Worm (Caenorhabditis elegans) whole organism, L4 larva: ENCODE results near the gene chhy-1.
A peak's percentile ranks its signal among the peaks of the same experiment; 100 is the strongest.

Experiments used
- D1046.2 ChIP-seq: fragments of 200-800 bp; sonication (Bioruptor generic); IDR thresholded peaks from 2 replicates; pipeline ENCODE4 v1.3.6; 2022; ENCODE audit warnings: missing genetic modification characterization, missing compliant biosample characterization
- F49E8.2 ChIP-seq: sonication (generic microtip); optimal IDR thresholded peaks from 2 replicates; lab custom pipeline; 2016; ENCODE audit warnings: missing compliant biosample characterization, mild to moderate bottlenecking, missing genetic modification characterization, borderline replicate concordance
- T20F7.1 ChIP-seq: fragments of 200-800 bp; sonication (Bioruptor generic); optimal IDR thresholded peaks from 2 replicates; lab custom pipeline; 2018; ENCODE audit warnings: mild to moderate bottlenecking, missing genetic modification characterization, missing compliant biosample characterization
- Y105C5A.15 ChIP-seq: fragments of 200-800 bp; sonication (Bioruptor generic); IDR thresholded peaks from 2 replicates; pipeline ENCODE4 v1.3.6; 2022; ENCODE audit warnings: missing genetic modification characterization, missing compliant biosample characterization
- Y48G9A.11 ChIP-seq: fragments of 200-800 bp; sonication (Bioruptor generic); IDR thresholded peaks from 2 replicates; pipeline ENCODE4 v1.3.6; 2022; ENCODE audit warnings: missing genetic modification reagents, missing genetic modification characterization, missing compliant biosample characterization
- Y75B8A.6 ChIP-seq: fragments of 200-800 bp; sonication (Bioruptor generic); IDR thresholded peaks from 2 replicates; pipeline ENCODE4 v1.3.6; 2022; ENCODE audit warnings: missing genetic modification reagents, missing genetic modification characterization, missing compliant biosample characterization
- ZK337.2 ChIP-seq: fragments of 200-800 bp; sonication (Bioruptor generic); IDR thresholded peaks from 2 replicates; pipeline ENCODE4 v1.3.6; 2022; ENCODE audit warnings: missing genetic modification reagents, missing genetic modification characterization, missing compliant biosample characterization
- aha-1 ChIP-seq: fragments of 150-350 bp; peaks from one replicate; lab custom pipeline; 2014; ENCODE audit warnings: missing biosample characterization, missing genetic modification characterization
- ama-1 ChIP-seq: fragments of 150-350 bp; optimal IDR thresholded peaks from 2 replicates; lab custom pipeline; 2014; ENCODE audit warnings: inconsistent platforms, mixed read lengths
- ceh-20 ChIP-seq: fragments of 200-800 bp; sonication (Bioruptor generic); IDR thresholded peaks from 2 replicates; pipeline ENCODE4 v1.3.6; 2022; ENCODE audit warnings: missing genetic modification reagents, missing genetic modification characterization, missing compliant biosample characterization
- ceh-44 ChIP-seq: fragments of 200-800 bp; sonication (Bioruptor generic); IDR thresholded peaks from 2 replicates; pipeline ENCODE4 v1.3.6; 2022; ENCODE audit warnings: missing genetic modification reagents, missing genetic modification characterization, missing compliant biosample characterization
- daf-16 ChIP-seq, 3 experiments: sonication (generic microtip); optimal IDR thresholded peaks; 2 replicates each; lab custom pipeline; 2016 to 2017; ENCODE audit warnings: missing genetic modification characterization in 3 of 3, missing genetic modification reagents in 3 of 3, mild to moderate bottlenecking in 2 of 3, missing compliant biosample characterization in 2 of 3, missing biosample characterization in 1 of 3, moderate library complexity in 1 of 3
- dmd-6 ChIP-seq: fragments of 200-800 bp; sonication (Bioruptor generic); IDR thresholded peaks from 2 replicates; pipeline ENCODE4 v1.3.6; 2022; ENCODE audit warnings: missing genetic modification reagents, missing genetic modification characterization, missing compliant biosample characterization
- dmd-9 ChIP-seq: fragments of 200-800 bp; sonication (Bioruptor generic); IDR thresholded peaks from 2 replicates; pipeline ENCODE4 v1.3.6; 2022; ENCODE audit warnings: missing genetic modification reagents, missing genetic modification characterization, missing compliant biosample characterization
- dpl-1 ChIP-seq: fragments of 150-350 bp; optimal IDR thresholded peaks from 2 replicates; lab custom pipeline; 2014; ENCODE audit warnings: missing biosample characterization, missing genetic modification reagents, missing genetic modification characterization
- dve-1 ChIP-seq: sonication (generic microtip); optimal IDR thresholded peaks from 2 replicates; lab custom pipeline; 2017; ENCODE audit warnings: antibody characterized with exemption, mild to moderate bottlenecking, missing genetic modification characterization, missing compliant biosample characterization; ENCODE audit not compliant: insufficient read depth
- egl-43 ChIP-seq: fragments of 200-800 bp; sonication (Bioruptor generic); IDR thresholded peaks from 2 replicates; pipeline ENCODE4 v1.3.6; 2022; ENCODE audit warnings: missing genetic modification reagents, missing genetic modification characterization, missing compliant biosample characterization
- fos-1 ChIP-seq: fragments of 150-350 bp; optimal IDR thresholded peaks from 2 replicates; lab custom pipeline; 2014; ENCODE audit warnings: missing biosample characterization, missing genetic modification characterization
- hlh-30 ChIP-seq: sonication (generic microtip); optimal IDR thresholded peaks from 2 replicates; lab custom pipeline; 2017; ENCODE audit warnings: antibody characterized with exemption, mild to moderate bottlenecking, missing genetic modification characterization, missing compliant biosample characterization; ENCODE audit not compliant: insufficient read depth
- jun-1 ChIP-seq: fragments of 150-350 bp; optimal IDR thresholded peaks from 2 replicates; lab custom pipeline; 2014; ENCODE audit warnings: missing biosample characterization, missing genetic modification reagents, missing genetic modification characterization
- lin-29 ChIP-seq: fragments of 200-800 bp; sonication (Bioruptor generic); IDR thresholded peaks from 2 replicates; pipeline ENCODE4 v1.3.6; 2022; ENCODE audit warnings: missing genetic modification reagents, missing genetic modification characterization, missing compliant biosample characterization
- lin-38 ChIP-seq: fragments of 200-800 bp; sonication (Bioruptor generic); IDR thresholded peaks from 2 replicates; pipeline ENCODE4 v1.3.6; 2022; ENCODE audit warnings: missing genetic modification reagents, missing genetic modification characterization, missing compliant biosample characterization
- lin-39 ChIP-seq: fragments of 150-350 bp; optimal IDR thresholded peaks from 2 replicates; lab custom pipeline; 2014; ENCODE audit warnings: missing biosample characterization, missing genetic modification reagents, missing genetic modification characterization
- lsy-2 ChIP-seq, 2 experiments: fragments of 150-350 bp in 1 of 2; sonication (generic microtip) in 1 of 2; optimal IDR thresholded peaks; 2 replicates each; lab custom pipeline; 2014 to 2017; ENCODE audit warnings: missing biosample characterization in 2 of 2, missing genetic modification characterization in 2 of 2
- madf-9 ChIP-seq: fragments of 200-800 bp; sonication (Bioruptor generic); conservative IDR thresholded peaks from 2 replicates; pipeline ENCODE4 v1.3.6; 2022; ENCODE audit warnings: missing genetic modification reagents, missing genetic modification characterization, missing compliant biosample characterization
- mdt-29 ChIP-seq: fragments of 200-800 bp; sonication (Bioruptor generic); IDR thresholded peaks from 2 replicates; pipeline ENCODE4 v1.3.6; 2022; ENCODE audit warnings: missing genetic modification reagents, missing genetic modification characterization, missing compliant biosample characterization
- mep-1 ChIP-seq: fragments of 150-350 bp; sonication (generic microtip); optimal IDR thresholded peaks from 3 replicates; lab custom pipeline; 2014; ENCODE audit warnings: missing biosample characterization, missing genetic modification characterization
- mes-2 ChIP-seq: sonication (generic microtip); optimal IDR thresholded peaks from 2 replicates; lab custom pipeline; 2016; ENCODE audit warnings: missing genotype, mild to moderate bottlenecking, missing genetic modification characterization, missing compliant biosample characterization; ENCODE audit not compliant: poor library complexity, severe bottlenecking
- nhr-28 ChIP-seq: fragments of 150-350 bp; optimal IDR thresholded peaks from 2 replicates; lab custom pipeline; 2014; ENCODE audit warnings: missing biosample characterization, missing genetic modification characterization
- nhr-77 ChIP-seq: fragments of 150-350 bp; optimal IDR thresholded peaks from 2 replicates; lab custom pipeline; 2014; ENCODE audit warnings: missing biosample characterization, missing genetic modification characterization
- pha-4 ChIP-seq, 2 experiments: fragments of 150-350 bp in 1 of 2; fragments of 200-800 bp in 1 of 2; sonication (Bioruptor generic) in 1 of 2; IDR thresholded peaks in 1 of 2; optimal IDR thresholded peaks in 1 of 2; 2 replicates each; pipeline versions ENCODE4 v1.3.6 to Lab custom; 2014 to 2022; ENCODE audit warnings: missing genetic modification characterization in 2 of 2, missing genetic modification reagents in 2 of 2, missing biosample characterization in 1 of 2, missing compliant biosample characterization in 1 of 2
- snpc-1.2 ChIP-seq: fragments of 200-800 bp; sonication (Bioruptor generic); IDR thresholded peaks from 2 replicates; pipeline ENCODE4 v1.3.6; 2022; ENCODE audit warnings: missing genetic modification reagents, missing genetic modification characterization, missing compliant biosample characterization
- tra-1 ChIP-seq: fragments of 200-800 bp; sonication (Bioruptor generic); IDR thresholded peaks from 2 replicates; pipeline ENCODE4 v1.3.6; 2022; ENCODE audit warnings: missing genetic modification reagents, missing genetic modification characterization, missing compliant biosample characterization
- unc-130 ChIP-seq: sonication (generic microtip); optimal IDR thresholded peaks from 2 replicates; lab custom pipeline; 2016; ENCODE audit warnings: missing genetic modification reagents, missing genetic modification characterization, missing compliant biosample characterization

chhy-1 gene

DNA sequence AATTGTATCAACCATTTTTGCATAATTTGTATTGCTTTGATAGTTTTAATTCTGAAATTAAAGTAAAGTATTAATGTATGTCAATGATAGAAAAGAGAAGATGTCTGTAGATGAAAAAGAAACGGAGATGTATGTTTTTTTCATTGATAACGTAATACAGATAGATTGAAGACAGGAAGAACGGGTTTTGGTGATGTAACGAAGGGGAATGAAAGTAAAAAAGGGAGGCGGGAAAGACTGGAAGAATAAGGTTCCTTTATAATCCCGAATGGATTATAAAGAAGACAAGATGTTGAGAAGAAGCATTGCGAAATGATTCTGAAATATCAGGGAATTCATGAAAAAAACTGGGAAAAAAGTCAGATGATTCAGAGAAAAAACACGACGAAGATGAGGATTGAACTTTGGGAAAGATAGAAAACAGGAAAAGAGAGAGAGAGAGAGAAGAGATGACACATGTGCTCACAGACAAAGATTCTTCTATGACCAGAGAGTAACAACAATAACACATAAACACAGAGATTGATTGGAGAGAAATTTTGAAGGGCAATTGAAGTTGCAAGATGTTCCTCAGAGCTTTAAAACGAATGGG, 32.3 kb downstream of the chhy-1 start, which contains the start of gene F54C9.11 (continued):
- TF ChIP-seq T20F7.1 (no peak), dve-1 (tag; lab: Kevin White, UChicago) (peak; percentile 31), jun-1 (tag; lab: Kevin White, UChicago) (no peak)
- TF ChIP-seq, all 104 proteins: peak for 14

DNA sequence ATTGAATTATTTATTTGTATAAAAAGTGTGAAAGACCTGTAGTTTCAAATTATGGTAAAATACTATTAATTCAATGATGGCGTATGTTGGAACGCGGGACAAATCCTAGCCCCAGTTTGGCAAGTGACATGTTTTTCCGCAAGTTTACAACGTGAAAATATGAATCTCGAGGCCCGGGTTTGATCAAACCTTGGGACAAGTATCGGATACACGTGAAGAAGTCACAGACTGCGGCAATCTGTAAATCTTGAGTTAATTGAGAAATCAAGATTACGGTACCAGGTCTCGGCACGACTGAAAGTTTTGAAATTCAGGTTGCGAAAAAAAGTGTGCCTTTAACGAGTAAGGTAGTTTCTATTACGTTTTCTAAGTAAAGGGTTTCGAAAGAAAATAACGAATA, 34.4 kb downstream of the chhy-1 start:
- TF ChIP-seq lin-29 (no peak), mdt-29 (GFP tag; lab: Robert Waterston, UW) (no peak), hlh-30 (peak; percentile 7), lin-38 (0 out of 2 replicates have a peak, but pooled peaks have one; percentile 28), ama-1 (lab: Kevin White, UChicago) (peak; percentile 58)

DNA sequence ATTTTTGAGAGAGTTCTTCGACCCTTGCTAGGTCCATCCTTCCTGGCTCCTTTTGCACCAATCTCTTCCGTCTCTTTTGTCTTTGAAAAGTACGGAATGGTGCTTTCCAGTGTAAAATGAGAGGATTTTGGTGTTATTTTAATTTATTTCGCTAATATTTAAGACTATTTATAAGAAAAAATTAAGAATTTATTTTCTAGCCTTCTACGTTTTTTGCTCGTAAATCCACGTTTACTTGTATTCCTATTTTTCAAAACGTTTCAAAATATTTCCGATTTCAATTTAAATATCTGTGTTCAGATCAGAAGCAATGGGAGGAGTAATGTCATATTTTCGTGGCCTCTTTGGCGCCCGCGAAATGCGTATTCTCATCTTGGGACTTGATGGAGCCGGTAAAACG, 35.7 kb downstream of the chhy-1 start, which contains the start of gene arl-1:
arl-1 (plus strand) TSS at position 301 of the 400 bp plus-strand sequence.
- TF ChIP-seq nhr-28, result no peak

DNA sequence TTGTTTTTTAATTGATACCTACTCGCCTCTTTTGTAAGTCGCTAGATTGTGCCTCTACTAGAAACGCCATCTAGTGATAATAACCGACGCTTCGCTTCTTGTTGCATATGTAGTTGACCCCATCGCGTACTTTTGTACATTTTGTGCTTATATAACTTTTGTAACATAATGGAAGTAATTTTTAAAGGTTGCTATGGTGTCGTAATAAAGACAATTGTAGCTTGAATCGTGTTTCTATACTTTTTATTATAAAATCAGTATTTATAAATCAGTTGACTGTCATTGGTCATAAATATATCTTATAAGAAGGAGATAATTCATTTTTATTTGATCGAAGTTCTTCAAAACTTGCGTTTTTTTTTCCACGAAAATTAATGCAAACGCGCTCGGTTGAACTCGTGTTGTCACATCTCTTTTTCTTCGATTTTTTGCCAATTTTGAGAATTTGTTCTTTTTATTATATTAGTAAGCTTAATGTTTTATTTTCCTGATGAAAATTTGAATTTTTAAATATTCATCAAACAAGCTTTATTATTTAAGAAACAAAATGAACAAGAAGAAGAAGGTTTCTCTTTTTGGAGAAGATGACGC, 39.8 kb downstream of the chhy-1 start, which contains the start of gene F54C9.9:
F54C9.9 (plus strand) TSS at position 541 of the 591 bp plus-strand sequence.
- TF ChIP-seq nhr-28 (peak; percentile 11), snpc-1.2 (GFP tag; lab: Robert Waterston, UW) (peak; percentile 64; the same call in 1 of the 2 replicates), pha-4 (GFP tag; IDR thresholded peaks at IDR 0.05; lab: Robert Waterston, UW) (peak; percentile 55; the same call in 1 of the 2 replicates), pha-4 (tag; optimal IDR thresholded peaks at IDR 0.05; lab: Kevin White, UChicago) (no peak), lsy-2 (tag; optimal IDR thresholded peaks at IDR 0.05; lab: Kevin White, UChicago) (peak in 1 of 2 experiments; percentile 61), fos-1 (no peak), lin-38 (peak; percentile 82), dpl-1 (GFP tag; lab: Kevin White, UChicago) (peak; percentile 4), unc-130 (GFP tag; lab: Kevin White, UChicago) (peak; percentile 54), mes-2 (tag; lab: Kevin White, UChicago) (peak; percentile 44), T20F7.1 (no peak), mep-1 (tag; lab: Kevin White, UChicago) (peak; percentile 2), lin-39 (no peak)

DNA sequence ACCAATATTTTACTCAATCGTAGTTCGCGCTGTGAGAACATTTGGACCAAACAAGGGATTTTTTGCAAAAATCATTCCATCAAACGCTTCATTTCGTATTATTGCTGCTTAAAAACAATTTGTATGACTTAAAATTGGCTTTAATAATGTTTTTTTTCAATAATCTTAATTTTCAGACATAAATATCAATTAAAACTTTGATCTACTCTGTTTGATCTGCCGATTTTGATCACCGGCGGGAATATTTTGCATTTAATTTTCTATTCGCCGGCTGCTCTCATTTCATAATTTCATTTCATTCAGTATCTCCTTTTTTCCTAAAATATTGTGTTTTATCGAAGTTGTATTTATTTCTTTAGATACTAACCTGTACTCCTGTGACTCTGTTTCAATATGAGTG, 42.2 kb downstream of the chhy-1 start, which contains the start of gene puf-5:
puf-5 (plus strand) TSS at position 358 of the 400 bp plus-strand sequence.
- peak; percentile 24 for TF ChIP-seq unc-130 (GFP tag; lab: Kevin White, UChicago)
- TF ChIP-seq dmd-6 (GFP tag; lab: Robert Waterston, UW), result no peak
- TF ChIP-seq lin-38, result 0 out of 2 replicates have a peak, but pooled peaks have one; percentile 4

DNA sequence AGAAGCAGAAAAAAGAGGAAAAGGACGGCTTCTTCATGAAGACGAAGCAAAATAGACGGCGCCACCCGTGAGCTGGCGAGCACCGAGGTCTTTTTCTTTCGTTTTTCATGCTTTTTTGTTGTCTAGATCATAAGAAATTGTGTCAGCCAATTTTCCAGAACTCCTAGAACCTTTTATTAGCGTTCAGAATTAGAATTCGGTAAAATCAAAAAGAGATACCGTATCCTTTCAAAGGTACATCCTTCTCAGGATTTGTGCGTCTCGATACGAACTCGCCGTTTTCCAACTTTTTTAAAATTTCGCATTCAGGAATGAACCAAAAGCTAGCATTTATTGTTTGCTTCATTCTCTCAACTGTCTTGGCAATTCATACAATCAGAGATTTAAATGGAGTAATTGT, 44.4 kb downstream of the chhy-1 start, which contains the start of gene F54C9.7:
F54C9.7 (plus strand) TSS at position 301 of the 400 bp plus-strand sequence.
- no peak for TF ChIP-seq madf-9
- TF ChIP-seq ceh-44 (GFP tag; lab: Robert Waterston, UW), result no peak
- TF ChIP-seq aha-1 (tag; lab: Kevin White, UChicago), result no peak
- TF ChIP-seq Y75B8A.6 (GFP tag; lab: Robert Waterston, UW), result no peak
- TF ChIP-seq lin-38, result peak; percentile 44
- TF ChIP-seq Y105C5A.15, result no peak
- no peak for TF ChIP-seq ZK337.2 (GFP tag; lab: Robert Waterston, UW)
- TF ChIP-seq dmd-9 (GFP tag; lab: Robert Waterston, UW), result no peak

DNA sequence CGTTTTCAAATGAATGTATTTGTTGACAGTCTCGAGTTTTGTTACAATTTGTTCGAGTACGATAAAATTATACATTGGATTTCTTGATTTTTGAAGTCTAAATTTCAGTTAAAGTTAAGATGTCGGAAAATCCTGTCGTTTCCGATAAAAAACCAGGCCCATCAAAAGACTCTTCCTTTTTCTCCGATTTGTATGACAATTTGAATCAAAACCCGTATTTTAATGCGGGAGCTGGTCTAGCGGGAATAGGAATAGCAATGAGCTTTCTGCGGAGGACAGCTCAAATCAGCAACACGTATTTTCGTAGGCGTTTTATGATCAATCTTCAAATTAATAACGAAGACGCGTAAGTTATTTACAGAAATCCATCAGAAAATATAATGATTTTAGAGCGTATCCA, 46.4 kb downstream of the chhy-1 start, which contains the start of gene bcs-1:
bcs-1 (plus strand) TSS at position 109 of the 400 bp plus-strand sequence.
- TF ChIP-seq daf-16 (GFP tag; optimal IDR thresholded peaks at IDR 0.05; lab: Kevin White, UChicago) (no peak), daf-16 (tag; optimal IDR thresholded peaks at IDR 0.05; lab: Kevin White, UChicago) (peak; percentile 14), ceh-44 (GFP tag; lab: Robert Waterston, UW) (no peak), nhr-77 (no peak), nhr-28 (no peak), ceh-20 (GFP tag; lab: Robert Waterston, UW) (no peak), dmd-9 (GFP tag; lab: Robert Waterston, UW) (no peak), D1046.2 (GFP tag; lab: Robert Waterston, UW) (no peak), F49E8.2 (tag; lab: Kevin White, UChicago) (peak; percentile 39), T20F7.1 (no peak), lin-38 (peak; percentile 49; the same call in 1 of the 2 replicates), tra-1 (GFP tag; lab: Robert Waterston, UW) (0 out of 2 replicates have a peak, but pooled peaks have one; percentile 14), Y48G9A.11 (GFP tag; lab: Robert Waterston, UW) (0 out of 2 replicates have a peak, but pooled peaks have one; percentile 7), mdt-29 (GFP tag; lab: Robert Waterston, UW) (no peak), egl-43 (GFP tag; lab: Robert Waterston, UW) (no peak), dve-1 (tag; lab: Kevin White, UChicago) (no peak)
